Worm (Caenorhabditis elegans): ENCODE measurements around the gene clec-184.

clec-184 gene

DNA sequence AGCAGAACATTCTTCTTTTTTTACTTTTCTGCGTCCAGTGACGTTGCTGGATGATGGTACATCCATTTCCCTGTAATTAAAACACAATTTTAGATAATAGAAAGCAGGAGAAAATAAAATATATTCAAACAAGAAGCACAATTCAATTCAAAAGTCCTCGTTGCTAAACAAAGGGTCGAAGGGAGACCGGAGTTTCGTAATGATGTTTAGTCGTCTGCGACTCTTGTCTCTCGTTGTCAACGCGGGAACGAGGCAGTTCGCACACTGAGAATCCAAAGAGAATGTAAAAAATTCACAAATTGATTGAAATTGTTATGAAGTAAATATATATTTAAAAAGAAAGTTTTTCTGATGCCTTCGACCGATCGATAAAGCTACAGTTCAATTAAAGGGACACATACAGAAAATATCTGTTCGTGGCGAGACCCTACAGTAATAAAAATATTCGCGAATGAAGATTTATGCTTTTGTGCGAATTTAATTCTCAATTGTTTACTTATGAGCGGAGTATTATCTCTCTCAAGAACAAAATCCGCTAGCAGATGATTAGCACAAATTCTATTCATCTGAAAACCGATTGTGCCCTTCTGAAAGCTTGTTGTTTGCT lies 18.9 kb downstream of the clec-184 start, which contains the start of gene dpy-26 (continued):
- TF ChIP-seq ZK185.1 (tag; optimal IDR thresholded peaks at IDR 0.05; ENCODE audit: poor library complexity, severe bottlenecking) (peak; percentile 22), B0336.3 (GFP tag; IDR thresholded peaks at IDR 0.05) (no peak), tbp1 (GFP tag; optimal IDR thresholded peaks at IDR 0.05) (no peak), athp-1 (tag; optimal IDR thresholded peaks at IDR 0.05) (no peak), cebp-2 (GFP tag; IDR thresholded peaks at IDR 0.05) (no peak), bed-2 (GFP tag; IDR thresholded peaks at IDR 0.05) (no peak), nhr-120 (GFP tag; IDR thresholded peaks at IDR 0.05) (no peak), F33H1.4 (GFP tag; IDR thresholded peaks at IDR 0.05) (peak; percentile 73), snpc-4 (GFP tag; optimal IDR thresholded peaks at IDR 0.05) (no peak), snpc-4 (tag; optimal IDR thresholded peaks at IDR 0.05) (peak in 2 of 4 experiments; percentile 13 to 14), die-1 (tag; optimal IDR thresholded peaks at IDR 0.05) (no peak), xnd-1 (tag; optimal IDR thresholded peaks at IDR 0.05) (peak; percentile 22), lin-54 (GFP tag; optimal IDR thresholded peaks at IDR 0.05) (no peak), ztf-18 (tag; optimal IDR thresholded peaks at IDR 0.05) (no peak), B0261.1 (tag; optimal IDR thresholded peaks at IDR 0.05) (no peak), sea-2 (GFP tag; IDR thresholded peaks at IDR 0.05) (no peak), unc-130 (GFP tag; optimal IDR thresholded peaks at IDR 0.05) (no peak), hsf-1 (GFP tag; IDR thresholded peaks at IDR 0.05) (no peak), tlf-1 (GFP tag; optimal IDR thresholded peaks at IDR 0.05) (no peak), D2030.7 (GFP tag; IDR thresholded peaks at IDR 0.05) (peak; percentile 29; the same call in 1 of the 2 replicates), F52B5.7 (tag; optimal IDR thresholded peaks at IDR 0.05) (no peak), lsl-1 (GFP tag; optimal IDR thresholded peaks at IDR 0.05) (peak; percentile 81), madf-8 (GFP tag; conservative IDR thresholded peaks at IDR 0.05) (peak; percentile 21; the same call in 1 of the 2 replicates), ceh-79 (tag; optimal IDR thresholded peaks at IDR 0.05) (no peak), tbx-9 (tag; optimal IDR thresholded peaks at IDR 0.05; ENCODE audit: borderline replicate concordance) (no peak), attf-3 (GFP tag; conservative IDR thresholded peaks at IDR 0.05) (peak; percentile 91), snpc-1.3 (tag; optimal IDR thresholded peaks at IDR 0.05; ENCODE audit: insufficient read depth) (no peak), K12H6.12 (tag; optimal IDR thresholded peaks at IDR 0.05) (no peak), ccch-3 (GFP tag; optimal IDR thresholded peaks at IDR 0.05) (no peak), ztf-6 (GFP tag; IDR thresholded peaks at IDR 0.05) (no peak), zfh-2 (GFP tag; conservative IDR thresholded peaks at IDR 0.05) (no peak), gei-17 (GFP tag; optimal IDR thresholded peaks at IDR 0.05) (no peak), ceh-100 (GFP tag; IDR thresholded peaks at IDR 0.05) (no peak)

DNA sequence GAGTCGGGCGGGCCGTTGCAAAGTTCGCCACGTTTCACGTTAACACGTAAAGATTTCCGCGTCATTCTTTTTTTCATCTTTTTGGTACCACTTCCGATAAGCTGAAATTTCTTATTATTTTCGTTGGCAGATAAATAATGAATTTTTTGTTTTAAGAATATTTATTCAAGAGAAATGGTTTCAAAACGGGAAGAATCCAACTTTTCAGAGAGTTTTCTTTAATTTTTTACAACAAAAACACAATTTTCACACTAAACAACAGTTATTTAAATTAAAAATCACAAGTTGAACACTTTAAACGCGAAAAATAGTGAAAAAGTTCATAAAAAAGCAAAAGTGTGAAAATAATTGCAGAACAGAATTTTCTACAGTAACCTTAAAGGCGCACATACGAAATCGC lies 21.7 kb downstream of the clec-184 start, which contains the start of gene spe-44:
Gene spe-44, minus strand, starts transcription at position 101 of the 400 bp plus-strand sequence.
- TF ChIP-seq lsl-1 (GFP tag; optimal IDR thresholded peaks at IDR 0.05) (peak; percentile 71), snpc-4 (GFP tag; optimal IDR thresholded peaks at IDR 0.05) (no peak), snpc-4 (tag; optimal IDR thresholded peaks at IDR 0.05) (no peak)

DNA sequence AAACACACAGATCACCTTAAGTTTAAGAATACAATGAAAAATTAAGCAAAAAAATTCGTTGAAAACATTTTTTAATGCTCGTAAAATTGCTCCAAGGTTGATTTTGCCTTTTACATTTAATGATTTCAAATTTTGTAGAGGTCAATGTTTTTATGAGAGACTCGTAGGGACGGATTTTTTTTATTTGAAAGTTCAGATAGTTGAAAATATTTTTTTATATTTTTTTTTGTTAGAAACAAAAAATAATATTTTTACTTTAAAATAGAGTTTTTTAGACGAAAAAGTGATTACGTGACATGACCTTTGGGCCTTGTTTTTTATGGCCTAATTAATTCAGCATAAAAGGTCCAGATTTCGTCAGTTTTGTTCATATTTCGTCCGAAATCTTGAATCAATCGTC lies 22.3 kb downstream of the clec-184 start, which contains the start of gene smz-1:
Gene smz-1, plus strand, starts transcription at position 301 of the 400 bp plus-strand sequence.
- TF ChIP-seq ztf-3 (GFP tag; optimal IDR thresholded peaks at IDR 0.05) (no peak), sea-2 (GFP tag; IDR thresholded peaks at IDR 0.05) (no peak), cebp-1 (GFP tag; IDR thresholded peaks at IDR 0.05) (no peak), cebp-1 (tag; optimal IDR thresholded peaks at IDR 0.05) (no peak), akir-1 (GFP tag; optimal IDR thresholded peaks at IDR 0.05) (no peak), pha-4 (tag; optimal IDR thresholded peaks at IDR 0.05) (no peak), K12H6.12 (tag; optimal IDR thresholded peaks at IDR 0.05) (no peak), madf-10 (tag; optimal IDR thresholded peaks at IDR 0.05) (no peak), nfya-2 (GFP tag; IDR thresholded peaks at IDR 0.05) (no peak), ztf-26 (tag; optimal IDR thresholded peaks at IDR 0.05) (no peak), lsy-27 (tag; optimal IDR thresholded peaks at IDR 0.05; ENCODE audit: borderline replicate concordance, insufficient read depth) (no peak), lin-26 (GFP tag; IDR thresholded peaks at IDR 0.05) (no peak), Y79H2A.3 (GFP tag; conservative IDR thresholded peaks at IDR 0.05) (no peak), lag-1 (GFP tag; IDR thresholded peaks at IDR 0.05) (no peak), Y56A3A.18 (GFP tag; IDR thresholded peaks at IDR 0.05) (no peak)

Measured in whole organism, young adult.